Fruit fly (Drosophila melanogaster) whole organism, embryonic: ENCODE data around the gene CG10863.
A peak's percentile ranks its signal among the peaks of the same experiment; 100 is the strongest.

ENCODE experiments used
- ATbp ChIP-seq: fragments of 200-800 bp; sonication (Bioruptor generic); optimal IDR thresholded peaks from 2 replicates; lab custom pipeline; 2017; ENCODE audit warnings: missing biosample characterization, mild to moderate bottlenecking, missing genetic modification characterization, missing genetic modification reagents
- CG10431 ChIP-seq: fragments of 200-800 bp; sonication (Bioruptor generic); optimal IDR thresholded peaks from 3 replicates; lab custom pipeline; 2018; ENCODE audit warnings: missing biosample characterization, mild to moderate bottlenecking, missing genetic modification characterization
- CG11696 ChIP-seq: fragments of 200-800 bp; sonication (Bioruptor generic); IDR thresholded peaks from 2 replicates; pipeline ENCODE4 v1.3.6; 2022; ENCODE audit warnings: missing biosample characterization, missing genetic modification characterization
- CG12299 ChIP-seq: fragments of 200-800 bp; sonication (Bioruptor generic); optimal IDR thresholded peaks from 2 replicates; lab custom pipeline; 2018; ENCODE audit warnings: missing biosample characterization, mild to moderate bottlenecking, missing genetic modification characterization
- CG12942 ChIP-seq: fragments of 200-800 bp; sonication (Bioruptor generic); optimal IDR thresholded peaks from 3 replicates; lab custom pipeline; 2016; ENCODE audit warnings: missing biosample characterization, missing genetic modification characterization
- CG13123 ChIP-seq: fragments of 200-800 bp; sonication (Bioruptor generic); optimal IDR thresholded peaks from 2 replicates; lab custom pipeline; 2016; ENCODE audit warnings: missing biosample characterization, missing genetic modification characterization
- CG13775 ChIP-seq: fragments of 200-800 bp; sonication (Bioruptor generic); optimal IDR thresholded peaks from 3 replicates; lab custom pipeline; 2017; ENCODE audit warnings: missing biosample characterization, mild to moderate bottlenecking, missing genetic modification characterization
- CG15011 ChIP-seq: fragments of 200-800 bp; sonication (Bioruptor generic); optimal IDR thresholded peaks from 3 replicates; lab custom pipeline; 2018; ENCODE audit warnings: missing biosample characterization, mild to moderate bottlenecking, missing genetic modification characterization
- CG15269 ChIP-seq: fragments of 200-800 bp; sonication (Bioruptor generic); optimal IDR thresholded peaks from 2 replicates; lab custom pipeline; 2018; ENCODE audit warnings: missing biosample characterization, mild to moderate bottlenecking, missing genetic modification characterization, moderate library complexity
- CG17385 ChIP-seq: fragments of 200-800 bp; sonication (Bioruptor generic); optimal IDR thresholded peaks from 3 replicates; lab custom pipeline; 2018; ENCODE audit warnings: missing biosample characterization, mild to moderate bottlenecking, missing genetic modification characterization
- CG18476 ChIP-seq: fragments of 200-800 bp; sonication (Bioruptor generic); optimal IDR thresholded peaks from 2 replicates; lab custom pipeline; 2016; ENCODE audit warnings: missing biosample characterization, mild to moderate bottlenecking, missing genetic modification characterization
- CG30403 ChIP-seq: fragments of 200-800 bp; sonication (Bioruptor generic); optimal IDR thresholded peaks from 3 replicates; lab custom pipeline; 2016; ENCODE audit warnings: missing biosample characterization, missing genetic modification characterization
- CG3407 ChIP-seq: fragments of 200-800 bp; sonication (Bioruptor generic); optimal IDR thresholded peaks from 2 replicates; lab custom pipeline; 2018; ENCODE audit warnings: missing biosample characterization, mild to moderate bottlenecking, missing genetic modification characterization
- CG34376 ChIP-seq: fragments of 200-800 bp; sonication (Bioruptor generic); optimal IDR thresholded peaks from 2 replicates; lab custom pipeline; 2018; ENCODE audit warnings: missing biosample characterization, mild to moderate bottlenecking, missing genetic modification characterization
- CG6791 ChIP-seq: fragments of 200-800 bp; sonication (Bioruptor generic); IDR thresholded peaks from 3 replicates; pipeline ENCODE4 v1.3.6; 2022; ENCODE audit warnings: missing biosample characterization, missing genetic modification characterization; ENCODE audit not compliant: partially characterized antibody
- CG7556 ChIP-seq: fragments of 200-800 bp; sonication (Bioruptor generic); optimal IDR thresholded peaks from 2 replicates; lab custom pipeline; 2017; ENCODE audit warnings: missing biosample characterization, mild to moderate bottlenecking, missing genetic modification characterization
- CG7745 ChIP-seq: fragments of 200-800 bp; sonication (Bioruptor generic); optimal IDR thresholded peaks from 2 replicates; lab custom pipeline; 2018; ENCODE audit warnings: missing biosample characterization, mild to moderate bottlenecking, missing genetic modification characterization, moderate library complexity
- CG7928 ChIP-seq: fragments of 200-800 bp; sonication (Bioruptor generic); optimal IDR thresholded peaks from 2 replicates; lab custom pipeline; 2017; ENCODE audit warnings: missing biosample characterization, mild to moderate bottlenecking, missing genetic modification characterization
- CG8388 ChIP-seq: fragments of 200-800 bp; sonication (Bioruptor generic); optimal IDR thresholded peaks from 2 replicates; lab custom pipeline; 2019; ENCODE audit warnings: missing biosample characterization, mild to moderate bottlenecking, missing genetic modification characterization, moderate library complexity
- CG9932 ChIP-seq: fragments of 200-800 bp; sonication (Bioruptor generic); IDR thresholded peaks from 2 replicates; pipeline ENCODE4 v1.3.6; 2022; ENCODE audit warnings: missing biosample characterization, missing genetic modification characterization
- Camta ChIP-seq: fragments of 200-800 bp; sonication (Bioruptor generic); optimal IDR thresholded peaks from 2 replicates; lab custom pipeline; 2016; ENCODE audit warnings: missing biosample characterization, missing genetic modification characterization
- D ChIP-seq, 2 experiments: fragments of 200-800 bp in 1 of 2; fragments of >200 bp in 1 of 2; sonication (Bioruptor generic) in 1 of 2; optimal IDR thresholded peaks; 2 replicates in 1 of 2; 3 replicates in 1 of 2; lab custom pipeline; 2017; ENCODE audit warnings: mild to moderate bottlenecking in 1 of 2, missing biosample characterization in 1 of 2, missing genetic modification characterization in 1 of 2, missing genetic modification reagents in 1 of 2
- Elba2 ChIP-seq: fragments of 200-800 bp; sonication (Bioruptor generic); optimal IDR thresholded peaks from 3 replicates; lab custom pipeline; 2016; ENCODE audit warnings: missing biosample characterization, missing genetic modification characterization
- Ets65A ChIP-seq: fragments of 200-800 bp; sonication (Bioruptor generic); peaks from one replicate; lab custom pipeline; 2016; ENCODE audit warnings: missing biosample characterization, missing genetic modification characterization
- GATAe ChIP-seq: fragments of 200-800 bp; sonication (Bioruptor generic); conservative IDR thresholded peaks from 2 replicates; pipeline ENCODE4 v1.3.6; 2022; ENCODE audit warnings: missing biosample characterization, missing genetic modification characterization
- HLH3B ChIP-seq: fragments of 200-800 bp; sonication (Bioruptor generic); IDR thresholded peaks from 2 replicates; pipeline ENCODE4 v1.3.6; 2022; ENCODE audit warnings: missing biosample characterization, missing genetic modification characterization
- Hey ChIP-seq: fragments of 200-800 bp; sonication (Bioruptor generic); optimal IDR thresholded peaks from 3 replicates; lab custom pipeline; 2018; ENCODE audit warnings: missing biosample characterization, mild to moderate bottlenecking, missing genetic modification characterization
- Mes4 ChIP-seq: fragments of 200-800 bp; sonication (Bioruptor generic); optimal IDR thresholded peaks from 2 replicates; lab custom pipeline; 2016; ENCODE audit warnings: missing biosample characterization, missing genetic modification characterization
- NC2β ChIP-seq: fragments of 200-800 bp; sonication (Bioruptor generic); optimal IDR thresholded peaks from 2 replicates; lab custom pipeline; 2016; ENCODE audit warnings: missing biosample characterization, missing genetic modification characterization
- Oaz ChIP-seq: fragments of 200-800 bp; sonication (Bioruptor generic); IDR thresholded peaks from 2 replicates; pipeline ENCODE4 v1.3.6; 2022; ENCODE audit warnings: missing biosample characterization, missing genetic modification characterization
- Taf1 ChIP-seq: fragments of 200-800 bp; sonication (Bioruptor generic); IDR thresholded peaks from 2 replicates; pipeline ENCODE4 v1.3.6; 2022; ENCODE audit warnings: missing biosample characterization, missing genetic modification characterization
- cato ChIP-seq: fragments of 200-800 bp; sonication (Bioruptor generic); optimal IDR thresholded peaks from 2 replicates; lab custom pipeline; 2016; ENCODE audit warnings: missing biosample characterization, missing genetic modification characterization, borderline replicate concordance
- cwo ChIP-seq: fragments of 200-800 bp; sonication (Bioruptor generic); optimal IDR thresholded peaks from 3 replicates; lab custom pipeline; 2017; ENCODE audit warnings: missing biosample characterization, missing genetic modification characterization, mild to moderate bottlenecking, moderate library complexity, missing genetic modification reagents
- fru ChIP-seq: fragments of >200 bp; optimal IDR thresholded peaks from 2 replicates; lab custom pipeline; 2017
- fu2 ChIP-seq: fragments of 200-800 bp; sonication (Bioruptor generic); optimal IDR thresholded peaks from 2 replicates; lab custom pipeline; 2016; ENCODE audit warnings: missing biosample characterization, missing genetic modification characterization
- h ChIP-seq: fragments of >200 bp; optimal IDR thresholded peaks from 2 replicates; lab custom pipeline; 2017
- hb ChIP-seq: fragments of 200-800 bp; sonication (Bioruptor generic); IDR thresholded peaks from 3 replicates; pipeline ENCODE4 v1.3.6; 2022; ENCODE audit warnings: missing biosample characterization, missing genetic modification characterization; ENCODE audit not compliant: partially characterized antibody
- ind ChIP-seq: fragments of 200-800 bp; sonication (Bioruptor generic); optimal IDR thresholded peaks from 3 replicates; lab custom pipeline; 2016; ENCODE audit warnings: missing biosample characterization, missing genetic modification characterization
- kni ChIP-seq: fragments of 200-800 bp; sonication (Bioruptor generic); optimal IDR thresholded peaks from 3 replicates; lab custom pipeline; 2017; ENCODE audit warnings: mild to moderate bottlenecking, missing biosample characterization, missing genetic modification reagents, missing genetic modification characterization
- lbe ChIP-seq: fragments of 200-800 bp; sonication (Bioruptor generic); optimal IDR thresholded peaks from 2 replicates; lab custom pipeline; 2016; ENCODE audit warnings: missing biosample characterization, mild to moderate bottlenecking, missing genetic modification characterization
- lov ChIP-seq, 2 experiments: fragments of 200-800 bp in 1 of 2; fragments of >200 bp in 1 of 2; sonication (Bioruptor generic) in 1 of 2; IDR thresholded peaks in 1 of 2; optimal IDR thresholded peaks in 1 of 2; 2 replicates in 1 of 2; 3 replicates in 1 of 2; pipeline versions ENCODE4 v1.3.6 to Lab custom; 2017 to 2022; ENCODE audit warnings: missing biosample characterization in 1 of 2, missing genetic modification characterization in 1 of 2
- org-1 ChIP-seq: fragments of 200-800 bp; sonication (Bioruptor generic); optimal IDR thresholded peaks from 2 replicates; lab custom pipeline; 2017; ENCODE audit warnings: missing biosample characterization, missing genetic modification characterization
- pros ChIP-seq: fragments of 200-800 bp; sonication (Bioruptor generic); optimal IDR thresholded peaks from 3 replicates; lab custom pipeline; 2019; ENCODE audit warnings: missing biosample characterization, mild to moderate bottlenecking, missing genetic modification characterization, moderate library complexity
- ro ChIP-seq: fragments of 200-800 bp; sonication (Bioruptor generic); IDR thresholded peaks from 2 replicates; pipeline ENCODE4 v1.3.6; 2022; ENCODE audit warnings: missing biosample characterization, missing genetic modification characterization
- salm ChIP-seq: fragments of 200-800 bp; sonication (Bioruptor generic); optimal IDR thresholded peaks from 2 replicates; lab custom pipeline; 2018; ENCODE audit warnings: missing biosample characterization, mild to moderate bottlenecking, missing genetic modification characterization
- slbo ChIP-seq: fragments of 200-800 bp; sonication (Bioruptor generic); IDR thresholded peaks from 2 replicates; pipeline ENCODE4 v1.3.6; 2022; ENCODE audit warnings: missing biosample characterization, missing genetic modification characterization
- sr ChIP-seq: fragments of 200-800 bp; sonication (Bioruptor generic); IDR thresholded peaks from 3 replicates; pipeline ENCODE4 v1.3.6; 2022; ENCODE audit warnings: missing biosample characterization, missing genetic modification characterization
- ssp ChIP-seq: fragments of 200-800 bp; sonication (Bioruptor generic); IDR thresholded peaks from 2 replicates; pipeline ENCODE4 v1.3.6; 2022; ENCODE audit warnings: missing biosample characterization, missing genetic modification characterization
- sug ChIP-seq: fragments of 200-800 bp; optimal IDR thresholded peaks from 2 replicates; lab custom pipeline; 2019; ENCODE audit warnings: missing biosample characterization, mild to moderate bottlenecking, missing genetic modification characterization, moderate library complexity
- tll ChIP-seq, 2 experiments: fragments of 200-800 bp in 1 of 2; fragments of >200 bp in 1 of 2; sonication (Bioruptor generic) in 1 of 2; optimal IDR thresholded peaks; 2 replicates each; lab custom pipeline; 2017 to 2019; ENCODE audit warnings: missing biosample characterization in 2 of 2, missing genetic modification characterization in 2 of 2, mild to moderate bottlenecking in 1 of 2, moderate library complexity in 1 of 2
- tx ChIP-seq: fragments of 200-800 bp; sonication (Bioruptor generic); optimal IDR thresholded peaks from 2 replicates; lab custom pipeline; 2016; ENCODE audit warnings: missing biosample characterization, missing genetic modification characterization

Gene CG10863

DNA sequence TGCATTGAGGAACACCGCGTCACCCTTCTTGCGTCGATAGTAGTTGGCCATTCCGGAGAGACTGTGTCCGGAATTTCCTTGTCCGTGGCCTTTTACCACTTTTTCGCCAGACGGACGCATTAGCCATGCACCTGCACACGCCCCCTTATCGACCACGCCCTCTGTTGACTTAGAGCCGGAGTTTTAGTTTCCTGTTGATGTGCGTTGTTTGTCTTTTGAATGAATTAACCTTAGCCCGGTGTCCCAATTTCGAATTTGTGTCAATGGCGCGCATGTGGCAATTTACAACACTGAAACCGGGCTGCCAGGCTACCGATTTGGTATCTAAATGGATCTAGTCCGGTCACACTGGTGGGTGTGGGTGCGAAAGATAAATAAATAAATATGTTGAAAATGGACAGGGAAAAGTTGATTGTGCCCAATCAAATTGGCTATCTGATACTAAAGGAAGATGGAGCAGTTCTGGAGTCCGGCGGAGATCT, 45.7 kb downstream of the CG10863 start, which contains the start of the genes Gr63a and Lamtor4 (continued):
- TF ChIP-seq CG7928 (GFP tag; lab: Kevin White, UChicago), result no peak
- no peak for TF ChIP-seq D (optimal IDR thresholded peaks at IDR 0.05; lab: Kevin White, UChicago)
- no peak for TF ChIP-seq D (GFP tag; optimal IDR thresholded peaks at IDR 0.05; lab: Kevin White, UChicago)
- TF ChIP-seq CG10431, result no peak
- no peak for TF ChIP-seq HLH3B (GFP tag; lab: Robert Waterston, UW)
- TF ChIP-seq lov (optimal IDR thresholded peaks at IDR 0.05; lab: Kevin White, UChicago), result no peak
- TF ChIP-seq lov (GFP tag; IDR thresholded peaks at IDR 0.05; lab: Robert Waterston, UW), result no peak
- TF ChIP-seq pros (GFP tag; lab: Kevin White, UChicago), result no peak
- TF ChIP-seq h, result no peak
- TF ChIP-seq CG30403 (GFP tag; lab: Kevin White, UChicago), result no peak
- no peak for TF ChIP-seq hb (GFP tag; lab: Robert Waterston, UW)
- peak; percentile 16 for TF ChIP-seq kni (GFP tag; lab: Kevin White, UChicago)
- peak; percentile 43 for TF ChIP-seq sug (tag; lab: Kevin White, UChicago)
- no peak for TF ChIP-seq CG7556 (GFP tag; lab: Kevin White, UChicago)
- TF ChIP-seq CG7745 (tag; lab: Kevin White, UChicago), result no peak
- TF ChIP-seq slbo (GFP tag; lab: Robert Waterston, UW), result peak; percentile 21; the same call in 1 of the 2 replicates
- no peak for TF ChIP-seq Mes4 (GFP tag; lab: Kevin White, UChicago)
- TF ChIP-seq CG18476 (GFP tag; lab: Kevin White, UChicago), result no peak
- TF ChIP-seq CG34376 (GFP tag; lab: Kevin White, UChicago), result peak; percentile 72
- TF ChIP-seq fru (lab: Kevin White, UChicago), result no peak
- TF ChIP-seq CG12299, result no peak
- no peak for TF ChIP-seq CG13123 (GFP tag; lab: Kevin White, UChicago)
- no peak for TF ChIP-seq cato (GFP tag; lab: Kevin White, UChicago)
- TF ChIP-seq CG11696 (GFP tag; lab: Robert Waterston, UW), result no peak
- TF ChIP-seq org-1 (GFP tag; lab: Kevin White, UChicago), result no peak
- TF ChIP-seq CG13775, result no peak
- no peak for TF ChIP-seq CG6791 (GFP tag; lab: Robert Waterston, UW)
- TF ChIP-seq cwo (GFP tag; lab: Kevin White, UChicago), result no peak
- no peak for TF ChIP-seq ATbp
- no peak for TF ChIP-seq ro (GFP tag; lab: Robert Waterston, UW)
- TF ChIP-seq Hey (tag; lab: Kevin White, UChicago), result no peak
- no peak for TF ChIP-seq Elba2 (GFP tag; lab: Kevin White, UChicago)
- TF ChIP-seq Ets65A (GFP tag; lab: Kevin White, UChicago), result peak; percentile 56
- no peak for TF ChIP-seq ssp (GFP tag; lab: Robert Waterston, UW)
- TF ChIP-seq CG17385 (GFP tag; lab: Kevin White, UChicago), result no peak
- TF ChIP-seq Taf1 (GFP tag; lab: Robert Waterston, UW), result no peak
- no peak for TF ChIP-seq salm (tag; lab: Kevin White, UChicago)
- TF ChIP-seq GATAe (GFP tag; lab: Robert Waterston, UW), result no peak
- no peak for TF ChIP-seq tx (GFP tag; lab: Kevin White, UChicago)
- no peak for TF ChIP-seq lbe (GFP tag; lab: Kevin White, UChicago)
- no peak for TF ChIP-seq fu2
- no peak for TF ChIP-seq Oaz (GFP tag; lab: Robert Waterston, UW)
- TF ChIP-seq ind, result no peak
- TF ChIP-seq CG3407 (GFP tag; lab: Kevin White, UChicago), result no peak
- TF ChIP-seq tll (GFP tag; optimal IDR thresholded peaks at IDR 0.05; lab: Kevin White, UChicago), result no peak
- no peak for TF ChIP-seq CG8388
- peak; percentile 37 for TF ChIP-seq NC2β
- TF ChIP-seq Camta (GFP tag; lab: Kevin White, UChicago), result no peak
- no peak for TF ChIP-seq CG12942 (GFP tag; lab: Kevin White, UChicago)
- peak; percentile 58; the same call in 1 of the 3 replicates for TF ChIP-seq sr (GFP tag; lab: Robert Waterston, UW)
- peak; percentile 46; the same call in 1 of the 2 replicates for TF ChIP-seq CG9932
- no peak for TF ChIP-seq CG15269 (tag; lab: Kevin White, UChicago)
- no peak for TF ChIP-seq CG15011 (GFP tag; lab: Kevin White, UChicago)
